Fruit fly (Drosophila melanogaster): ENCODE data around the gene CG6664.
A peak's percentile ranks its signal among the peaks of the same experiment; 100 is the strongest.

CG6664 gene

dm6 chr3L:17031971-17032370, 16.0 kb upstream of the CG6664 start, which contains the start of gene Ilp8:
TSS of gene Ilp8 (minus strand) at chr3L:17032080.
- no peak for TF ChIP-seq CG17801 (GFP tag; optimal IDR thresholded peaks at IDR 0.05; ENCODE audit: partially characterized antibody)

DNA sequence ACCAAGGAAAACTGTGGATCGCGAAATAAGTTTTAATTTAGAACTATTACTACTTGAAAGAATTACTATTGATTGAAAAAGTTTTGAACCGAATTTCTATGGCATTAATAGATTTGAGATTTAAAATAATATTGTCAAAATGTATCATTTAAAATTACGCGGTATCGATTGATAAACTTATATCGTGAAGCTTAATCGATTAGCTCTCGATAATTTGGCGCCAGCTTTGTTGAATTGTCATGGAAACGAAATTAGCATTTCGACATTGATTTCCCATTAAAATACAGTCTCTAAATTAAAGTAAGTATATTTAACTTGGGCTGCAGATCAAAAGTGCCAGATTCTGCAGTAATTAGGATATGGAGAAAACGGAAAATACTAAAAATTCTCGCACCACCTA, 11.3 kb upstream of the CG6664 start, which contains the start of gene CG7730:
TSS of gene CG7730 (plus strand) at position 206 of the 400 bp plus-strand sequence.
- TF ChIP-seq CG17801 (GFP tag; optimal IDR thresholded peaks at IDR 0.05; ENCODE audit: partially characterized antibody) = no peak

DNA sequence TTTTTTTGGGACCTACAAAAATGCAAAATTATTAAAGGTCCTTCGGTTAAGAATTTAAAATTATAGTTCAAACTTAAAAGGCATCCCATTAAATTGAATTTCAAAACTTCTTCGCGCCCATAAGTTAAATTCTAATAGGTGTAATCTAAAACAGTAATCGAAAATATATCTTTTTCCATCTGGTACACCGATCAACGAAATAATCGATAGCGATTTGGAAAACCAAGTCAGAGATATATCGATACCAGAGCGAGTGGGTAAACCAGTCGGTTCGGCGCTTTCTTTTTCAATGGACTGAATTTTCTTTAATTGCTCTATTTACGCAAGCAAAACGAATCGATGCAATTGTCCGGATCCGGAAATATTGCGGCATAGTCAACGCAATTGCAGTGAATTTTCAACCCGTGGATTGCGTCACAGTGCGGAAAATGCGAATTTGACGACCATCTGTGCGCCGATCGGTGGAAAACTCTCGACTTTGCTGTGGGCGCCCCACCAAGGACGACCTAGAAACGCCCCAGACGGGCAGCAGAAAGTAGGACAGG, 8.2 kb upstream of the CG6664 start, which contains the start of gene Fit2:
TSS of gene Fit2 (plus strand) at position 234 of the 545 bp plus-strand sequence.
- TF ChIP-seq CG17801 (GFP tag; optimal IDR thresholded peaks at IDR 0.05; ENCODE audit: partially characterized antibody) = no peak

- TF ChIP-seq CG17801 (GFP tag; optimal IDR thresholded peaks at IDR 0.05; ENCODE audit: partially characterized antibody) = no peak
Measured at dm6 chr3L:17023641-17024040, 7.7 kb upstream of the CG6664 start, which contains the start of gene a10. TSS of gene a10 (minus strand) at chr3L:17023741.

dm6 chr3L:17022756-17023155, 6.8 kb upstream of the CG6664 start, which contains the start of gene CG6652:
TSS of gene CG6652 (minus strand) at chr3L:17022856.
- TF ChIP-seq CG17801 (GFP tag; optimal IDR thresholded peaks at IDR 0.05; ENCODE audit: partially characterized antibody) = no peak

DNA sequence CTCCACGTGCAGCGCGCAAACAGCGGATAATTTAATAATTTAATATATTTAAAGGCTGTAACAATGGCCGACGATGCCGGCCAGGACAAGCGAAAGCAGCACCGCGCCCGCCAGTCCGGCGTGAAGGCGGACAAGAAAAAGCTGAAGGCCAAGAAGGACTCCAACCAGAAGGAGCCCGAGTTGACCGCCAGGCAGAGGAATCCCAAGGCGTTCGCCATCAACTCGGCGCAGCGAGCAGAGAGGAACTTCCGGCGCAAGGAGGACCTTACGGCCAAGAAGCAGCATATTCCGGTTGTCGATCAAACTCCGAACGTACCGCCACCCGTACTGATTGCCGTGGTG, 567 bp upstream of the CG6664 start:
- TF ChIP-seq CG17801 (GFP tag; optimal IDR thresholded peaks at IDR 0.05; ENCODE audit: partially characterized antibody) = no peak

- peak; percentile 51 for TF ChIP-seq CG17801 (GFP tag; optimal IDR thresholded peaks at IDR 0.05; ENCODE audit: partially characterized antibody)
Measured at dm6 chr3L:17012017-17012719, 3.8 kb downstream of the CG6664 start, which contains the start of gene CG3764. TSS of gene CG3764 (minus strand) at chr3L:17012565.

DNA sequence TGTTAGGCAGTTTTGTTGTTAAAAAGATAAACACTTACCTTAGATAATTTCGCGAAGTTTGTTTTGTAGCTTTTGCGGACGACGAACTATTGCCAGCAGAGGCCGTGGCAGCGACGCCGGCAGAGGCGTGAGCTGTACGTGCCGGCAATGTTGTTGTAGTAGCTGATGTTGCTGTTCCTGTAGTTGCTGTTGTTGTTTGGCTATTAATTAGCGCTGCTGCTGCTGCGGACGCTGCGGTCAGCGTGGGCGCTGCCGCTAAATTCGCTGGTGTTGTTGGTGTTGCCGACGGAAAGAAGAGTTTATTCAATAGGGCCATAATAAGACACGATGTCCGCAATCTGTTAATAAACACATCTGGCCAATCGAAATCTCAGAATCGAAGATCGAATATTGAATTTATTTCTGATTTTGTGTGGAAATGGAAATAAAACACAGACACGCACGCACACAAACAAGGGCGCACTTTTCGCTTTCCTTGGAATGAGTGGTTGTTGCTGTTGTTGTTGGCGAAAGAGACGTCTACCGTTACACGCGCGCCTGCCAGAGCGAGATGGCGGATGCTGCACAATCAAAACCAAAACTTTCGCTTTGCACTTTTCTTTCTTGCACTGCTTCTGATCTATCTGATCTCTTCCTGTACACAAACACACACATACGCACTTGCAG, 4.5 kb downstream of the CG6664 start:
- TF ChIP-seq CG17801 (GFP tag; optimal IDR thresholded peaks at IDR 0.05; ENCODE audit: partially characterized antibody) = no peak

DNA sequence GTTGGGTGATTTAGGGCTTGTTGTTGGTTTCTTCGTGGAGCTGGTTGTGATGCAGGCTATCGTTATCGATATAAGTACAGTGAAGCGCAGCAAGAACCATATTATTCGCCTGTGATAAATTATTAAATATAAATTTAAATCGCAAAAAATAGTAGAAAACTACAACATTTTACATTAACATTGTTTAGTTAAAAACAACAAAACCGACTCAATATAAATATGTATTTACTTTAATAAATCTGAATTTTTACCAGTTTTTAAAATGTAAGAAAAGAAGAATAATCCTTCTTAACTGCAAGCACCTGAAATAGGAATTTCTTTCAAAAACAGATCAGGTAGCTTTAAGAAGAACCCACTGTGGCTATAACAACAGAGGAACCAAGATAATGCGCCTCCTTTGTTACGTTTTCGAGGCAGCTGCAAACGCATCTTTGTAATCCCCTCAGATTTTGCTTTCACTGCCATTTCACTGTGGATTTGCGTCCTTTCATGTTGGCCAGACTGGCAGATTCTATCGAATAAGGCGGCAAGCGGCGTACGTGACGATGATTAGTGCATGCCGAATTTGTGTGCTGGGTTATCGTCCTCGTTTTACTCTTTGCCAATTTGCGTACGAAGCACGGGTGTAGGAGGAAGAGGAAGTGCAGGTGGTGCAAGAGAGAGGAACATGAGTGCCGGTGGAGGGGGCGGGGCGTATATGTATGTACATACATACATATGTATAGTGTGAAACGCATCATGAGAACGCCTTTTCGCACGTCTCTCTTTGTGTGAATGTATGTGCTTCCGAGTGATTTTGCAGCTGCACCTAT, 5.3 kb downstream of the CG6664 start:
- no peak for TF ChIP-seq CG17801 (GFP tag; optimal IDR thresholded peaks at IDR 0.05; ENCODE audit: partially characterized antibody)

dm6 chr3L:17009715-17010491, 6.1 kb downstream of the CG6664 start:
- TF ChIP-seq CG17801 (GFP tag; optimal IDR thresholded peaks at IDR 0.05; ENCODE audit: partially characterized antibody) = peak; percentile 82

DNA sequence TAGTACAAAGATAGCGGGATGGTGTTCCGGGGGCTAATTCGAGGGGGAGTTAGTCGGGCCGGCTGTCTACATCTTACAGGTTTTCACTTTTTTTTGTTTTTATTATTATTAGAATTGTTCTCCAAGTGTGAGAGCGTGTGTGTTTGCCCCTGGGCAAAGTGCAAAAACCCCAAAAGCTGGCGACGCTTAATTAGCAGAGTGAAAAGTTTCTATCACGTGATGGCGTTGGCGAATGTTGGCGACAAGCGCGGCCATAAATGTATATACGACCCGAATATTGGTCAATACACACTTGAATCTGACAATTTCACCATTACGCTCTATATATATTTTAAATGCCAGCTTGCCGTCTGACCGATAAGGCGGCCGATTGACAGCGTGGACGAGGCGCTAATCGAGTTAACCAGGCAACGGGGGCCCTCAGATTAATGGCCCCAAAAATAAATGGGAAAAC, 7.0 kb downstream of the CG6664 start:
- no peak for TF ChIP-seq CG17801 (GFP tag; optimal IDR thresholded peaks at IDR 0.05; ENCODE audit: partially characterized antibody)

DNA sequence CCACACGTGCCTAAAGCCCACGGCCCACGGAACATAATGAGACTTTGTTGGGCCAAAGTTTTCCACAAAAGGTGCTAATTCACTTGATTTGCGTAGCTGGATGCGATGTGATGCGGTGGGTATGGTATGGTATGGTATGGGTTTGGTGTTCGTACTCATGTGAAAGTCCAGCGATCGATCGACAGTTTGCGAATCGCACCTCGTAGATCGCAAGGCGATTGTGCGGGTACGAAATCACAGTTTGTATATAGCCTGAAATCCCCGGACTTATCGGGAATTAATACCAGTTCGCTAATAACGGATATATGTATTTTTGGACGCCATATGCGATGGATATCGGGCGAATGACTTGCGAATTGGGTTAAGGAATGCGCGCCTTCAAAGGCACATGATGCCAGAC, 8.0 kb downstream of the CG6664 start:
- TF ChIP-seq CG17801 (GFP tag; optimal IDR thresholded peaks at IDR 0.05; ENCODE audit: partially characterized antibody) = no peak

dm6 chr3L:17007496-17007895, 8.5 kb downstream of the CG6664 start:
- TF ChIP-seq CG17801 (GFP tag; optimal IDR thresholded peaks at IDR 0.05; ENCODE audit: partially characterized antibody) = no peak

DNA sequence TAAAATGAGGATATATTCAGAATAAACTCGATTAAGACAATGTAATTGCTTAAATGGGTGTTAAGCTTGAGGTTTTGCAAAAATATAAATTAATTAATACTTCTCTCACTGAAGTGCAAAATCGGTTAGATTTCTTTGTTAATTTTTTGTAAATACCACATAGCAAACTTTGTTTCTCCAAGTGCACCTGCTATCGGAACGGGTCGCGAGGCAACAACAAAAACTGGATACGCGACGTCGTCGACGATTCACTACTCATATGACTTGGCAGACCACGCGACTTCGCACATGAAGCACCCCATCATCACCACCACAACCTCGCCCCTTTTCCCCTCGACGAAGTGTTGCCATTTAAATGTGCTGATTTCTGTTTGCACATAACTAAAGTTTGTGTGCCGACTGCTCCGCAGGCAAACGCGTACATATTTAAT, 8.9 kb downstream of the CG6664 start:
- TF ChIP-seq CG17801 (GFP tag; optimal IDR thresholded peaks at IDR 0.05; ENCODE audit: partially characterized antibody) = peak; percentile 15

Data from ovary, adult (tissue).